Worm (Caenorhabditis elegans) whole organism, L2 larva: ENCODE measurements around the gene C07A9.10.

Experiments used
- C34F6.9 ChIP-seq: fragments of 150-350 bp; optimal IDR thresholded peaks from 2 replicates; lab custom pipeline; 2014; ENCODE audit warnings: missing biosample characterization, missing genetic modification characterization
- F13H6.1 ChIP-seq: sonication (generic microtip); optimal IDR thresholded peaks from 2 replicates; lab custom pipeline; 2016; ENCODE audit warnings: missing genetic modification characterization, missing compliant biosample characterization
- R02D3.7 ChIP-seq: fragments of 150-350 bp; optimal IDR thresholded peaks from 2 replicates; lab custom pipeline; 2014; ENCODE audit warnings: missing biosample characterization, missing genetic modification characterization
- aly-2 ChIP-seq: fragments of 150-350 bp; optimal IDR thresholded peaks from 2 replicates; lab custom pipeline; 2014; ENCODE audit warnings: missing biosample characterization, missing genetic modification characterization
- ama-1 ChIP-seq: fragments of 150-350 bp; optimal IDR thresholded peaks from 2 replicates; lab custom pipeline; 2018; ENCODE audit warnings: inconsistent platforms
- blmp-1 ChIP-seq: sonication (generic microtip); optimal IDR thresholded peaks from 2 replicates; lab custom pipeline; 2017; ENCODE audit warnings: missing genetic modification characterization, mild to moderate bottlenecking, missing compliant biosample characterization, antibody characterized with exemption, moderate library complexity; ENCODE audit not compliant: insufficient read depth
- ceh-16 ChIP-seq: fragments of 150-350 bp; optimal IDR thresholded peaks from 2 replicates; lab custom pipeline; 2014; ENCODE audit warnings: missing biosample characterization, missing genetic modification characterization
- crh-2 ChIP-seq: sonication (generic microtip); optimal IDR thresholded peaks from 2 replicates; lab custom pipeline; 2017; ENCODE audit warnings: missing biosample characterization, missing genetic modification characterization
- egl-27 ChIP-seq: sonication (generic microtip); optimal IDR thresholded peaks from 3 replicates; lab custom pipeline; 2017; ENCODE audit warnings: missing biosample characterization, missing genetic modification reagents, missing genetic modification characterization
- elt-1 ChIP-seq: fragments of 150-350 bp; optimal IDR thresholded peaks from 2 replicates; lab custom pipeline; 2014; ENCODE audit warnings: missing biosample characterization, missing genetic modification characterization
- fos-1 ChIP-seq: fragments of 150-350 bp; optimal IDR thresholded peaks from 2 replicates; lab custom pipeline; 2014; ENCODE audit warnings: missing biosample characterization, missing genetic modification characterization
- gmeb-1 ChIP-seq: fragments of 150-350 bp; optimal IDR thresholded peaks from 2 replicates; lab custom pipeline; 2014; ENCODE audit warnings: missing biosample characterization, missing genetic modification characterization
- lin-11 ChIP-seq: fragments of 150-350 bp; sonication (generic microtip); optimal IDR thresholded peaks from 2 replicates; lab custom pipeline; 2014; ENCODE audit warnings: missing biosample characterization, missing genetic modification characterization, inconsistent platforms, mixed read lengths
- lin-13 ChIP-seq: fragments of 150-350 bp; optimal IDR thresholded peaks from 2 replicates; lab custom pipeline; 2014; ENCODE audit warnings: missing biosample characterization, missing genetic modification reagents, missing genetic modification characterization
- lin-39 ChIP-seq: fragments of 150-350 bp; optimal IDR thresholded peaks from 2 replicates; lab custom pipeline; 2014; ENCODE audit warnings: missing biosample characterization, missing genetic modification reagents, missing genetic modification characterization
- lsy-2 ChIP-seq, 2 experiments: fragments of 150-350 bp in 1 of 2; sonication (generic microtip) in 1 of 2; optimal IDR thresholded peaks; 2 replicates each; lab custom pipeline; 2014 to 2017; ENCODE audit warnings: missing biosample characterization in 2 of 2, missing genetic modification characterization in 2 of 2
- mdl-1 ChIP-seq, 2 experiments: fragments of 150-350 bp in 1 of 2; sonication (generic microtip) in 1 of 2; optimal IDR thresholded peaks; 2 replicates each; lab custom pipeline; 2017; ENCODE audit warnings: missing biosample characterization in 2 of 2, missing genetic modification characterization in 2 of 2
- nhr-10 ChIP-seq: sonication (generic microtip); optimal IDR thresholded peaks from 2 replicates; lab custom pipeline; 2017; ENCODE audit warnings: missing biosample characterization, missing genetic modification characterization
- nhr-11 ChIP-seq: fragments of 150-350 bp; optimal IDR thresholded peaks from 2 replicates; lab custom pipeline; 2014; ENCODE audit warnings: missing biosample characterization, missing genetic modification characterization
- nhr-12 ChIP-seq: fragments of 150-350 bp; optimal IDR thresholded peaks from 2 replicates; lab custom pipeline; 2014; ENCODE audit warnings: missing biosample characterization, missing genetic modification characterization
- nhr-21 ChIP-seq: fragments of 150-350 bp; optimal IDR thresholded peaks from 2 replicates; lab custom pipeline; 2014; ENCODE audit warnings: missing biosample characterization, missing genetic modification characterization
- nhr-23 ChIP-seq: fragments of 150-350 bp; optimal IDR thresholded peaks from 2 replicates; lab custom pipeline; 2014; ENCODE audit warnings: missing biosample characterization, missing genetic modification reagents, missing genetic modification characterization
- nhr-237 ChIP-seq: fragments of 150-350 bp; optimal IDR thresholded peaks from 2 replicates; lab custom pipeline; 2014; ENCODE audit warnings: missing biosample characterization, missing genetic modification characterization
- nhr-6 ChIP-seq: fragments of 150-350 bp; optimal IDR thresholded peaks from 2 replicates; lab custom pipeline; 2014; ENCODE audit warnings: missing biosample characterization, missing genetic modification characterization
- nhr-77 ChIP-seq: fragments of 150-350 bp; optimal IDR thresholded peaks from 2 replicates; lab custom pipeline; 2014; ENCODE audit warnings: missing biosample characterization, missing genetic modification characterization
- peb-1 ChIP-seq: fragments of 150-350 bp; optimal IDR thresholded peaks from 2 replicates; lab custom pipeline; 2014; ENCODE audit warnings: missing biosample characterization, missing genetic modification characterization
- skn-1 ChIP-seq: sonication (generic microtip); optimal IDR thresholded peaks from 2 replicates; lab custom pipeline; 2017; ENCODE audit warnings: missing biosample characterization, missing genetic modification characterization
- sma-3 ChIP-seq: sonication (generic microtip); optimal IDR thresholded peaks from 2 replicates; lab custom pipeline; 2016; ENCODE audit warnings: missing genetic modification reagents, missing genetic modification characterization, missing compliant biosample characterization
- sma-9 ChIP-seq, 2 experiments: fragments of 150-350 bp in 1 of 2; sonication (generic microtip) in 1 of 2; optimal IDR thresholded peaks; 2 replicates each; lab custom pipeline; 2014 to 2016; ENCODE audit warnings: missing genetic modification characterization in 2 of 2, mild to moderate bottlenecking in 1 of 2, missing biosample characterization in 1 of 2, missing compliant biosample characterization in 1 of 2, missing genetic modification reagents in 1 of 2, moderate library complexity in 1 of 2
- snpc-4 ChIP-seq: fragments of 150-350 bp; optimal IDR thresholded peaks from 2 replicates; lab custom pipeline; 2014; ENCODE audit warnings: missing biosample characterization, missing genetic modification characterization
- unc-39 ChIP-seq: fragments of 150-350 bp; optimal IDR thresholded peaks from 2 replicates; lab custom pipeline; 2014; ENCODE audit warnings: missing biosample characterization, missing genetic modification characterization
- unc-55 ChIP-seq: fragments of 150-350 bp; sonication (generic microtip); optimal IDR thresholded peaks from 3 replicates; lab custom pipeline; 2014; ENCODE audit warnings: missing biosample characterization, missing genetic modification reagents, missing genetic modification characterization
- unc-62 ChIP-seq: fragments of 150-350 bp; optimal IDR thresholded peaks from 2 replicates; lab custom pipeline; 2014; ENCODE audit warnings: missing biosample characterization, missing genetic modification reagents, missing genetic modification characterization
- ztf-1 ChIP-seq: fragments of 200-800 bp; sonication (Bioruptor generic); conservative IDR thresholded peaks from 2 replicates; pipeline ENCODE4 v1.3.6; 2022; ENCODE audit warnings: missing genetic modification characterization, missing compliant biosample characterization

The C07A9.10 gene

ce11 chrIII:9697323-9697722 lies 11.5 kb upstream of the C07A9.10 start (continued):
- peak; percentile 55 for TF ChIP-seq sma-9 (GFP tag; optimal IDR thresholded peaks at IDR 0.05; lab: Kevin White, UChicago)
- TF ChIP-seq sma-9 (tag; optimal IDR thresholded peaks at IDR 0.05; lab: Kevin White, UChicago) = no peak
- TF ChIP-seq crh-2 = peak; percentile 70
- no peak for TF ChIP-seq ceh-16 (tag; lab: Kevin White, UChicago)
- TF ChIP-seq R02D3.7 (tag; lab: Kevin White, UChicago) = no peak
- no peak for TF ChIP-seq ztf-1 (GFP tag; lab: Robert Waterston, UW)

DNA sequence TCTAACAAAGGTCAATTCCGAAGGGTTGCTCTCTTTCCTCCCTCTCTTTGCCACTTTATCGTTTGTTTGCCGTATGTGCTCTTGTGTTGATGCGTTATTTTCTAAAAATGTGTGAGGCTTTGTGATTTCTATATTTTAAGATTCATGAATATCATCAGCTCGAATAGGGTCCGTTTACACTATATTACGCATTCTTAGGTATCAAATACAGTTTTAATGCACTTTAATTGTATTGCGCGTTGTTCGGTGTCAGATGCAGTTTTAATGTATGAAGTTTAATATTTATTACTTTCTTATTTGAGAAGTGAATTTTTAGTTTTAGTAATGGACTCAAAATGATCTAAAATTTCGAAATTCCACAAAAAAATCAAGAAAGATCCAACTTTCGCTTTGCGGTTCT lies 10.6 kb upstream of the C07A9.10 start, which contains the start of gene bud-31:
Gene bud-31 (minus strand): TSS at position 101 of the 400 bp plus-strand sequence.
- TF ChIP-seq snpc-4 (tag; lab: Kevin White, UChicago) (no peak), lin-39 (tag; lab: Kevin White, UChicago) (no peak), gmeb-1 (no peak), lin-13 (GFP tag; lab: Kevin White, UChicago) (no peak)

DNA sequence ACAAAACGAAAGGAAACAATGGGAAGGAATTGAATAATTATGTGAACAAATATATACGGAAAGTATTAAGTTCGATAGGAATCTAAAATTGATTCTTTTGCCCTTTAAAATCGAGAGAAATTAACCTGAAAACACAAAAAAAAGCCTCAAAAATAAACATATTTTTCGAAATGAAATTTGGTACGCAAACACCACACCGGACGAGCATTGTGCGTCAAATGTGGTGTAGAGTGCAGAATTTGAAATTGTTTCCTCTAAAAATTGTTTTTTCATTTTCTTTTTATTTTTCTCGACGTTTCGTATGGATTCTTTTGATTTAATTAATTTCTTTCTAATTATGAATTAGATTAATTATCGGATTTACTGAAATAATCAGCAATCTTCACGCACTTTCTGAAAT lies 9.5 kb upstream of the C07A9.10 start:
- TF ChIP-seq nhr-23 (tag; lab: Kevin White, UChicago) (no peak), ama-1 (no peak), nhr-237 (tag; lab: Kevin White, UChicago) (no peak), F13H6.1 (tag; lab: Kevin White, UChicago) (no peak), snpc-4 (tag; lab: Kevin White, UChicago) (no peak), lsy-2 (tag; optimal IDR thresholded peaks at IDR 0.05; lab: Kevin White, UChicago) (peak in 1 of 2 experiments; percentile 55), fos-1 (no peak), nhr-12 (no peak), nhr-6 (tag; lab: Kevin White, UChicago) (no peak), nhr-21 (tag; lab: Kevin White, UChicago) (no peak), R02D3.7 (tag; lab: Kevin White, UChicago) (no peak), skn-1 (tag; lab: Kevin White, UChicago) (no peak), unc-55 (GFP tag; lab: Kevin White, UChicago) (peak; percentile 65), unc-39 (tag; lab: Kevin White, UChicago) (no peak), nhr-77 (tag; lab: Kevin White, UChicago) (no peak), C34F6.9 (tag; lab: Kevin White, UChicago) (peak; percentile 59), blmp-1 (no peak), nhr-10 (no peak), unc-62 (GFP tag; lab: Kevin White, UChicago) (no peak), aly-2 (tag; lab: Kevin White, UChicago) (no peak), elt-1 (tag; lab: Kevin White, UChicago) (no peak), gmeb-1 (peak; percentile 21), egl-27 (tag; lab: Kevin White, UChicago) (no peak)

- TF ChIP-seq lin-39 (tag; lab: Kevin White, UChicago) (no peak), crh-2 (no peak), lsy-2 (tag; optimal IDR thresholded peaks at IDR 0.05; lab: Kevin White, UChicago) (no peak), lin-11 (tag; lab: Kevin White, UChicago) (no peak), nhr-21 (tag; lab: Kevin White, UChicago) (no peak), ama-1 (no peak), unc-62 (GFP tag; lab: Kevin White, UChicago) (no peak)
- TF ChIP-seq, all 48 proteins: peak for 0
These were observed 8.6 kb upstream of the C07A9.10 start, which contains the start of gene set-3 for ce11 chrIII:9694474-9694873. TSS of gene set-3 (minus strand) at chrIII:9694574.

- TF ChIP-seq R02D3.7 (tag; lab: Kevin White, UChicago) (no peak), F13H6.1 (tag; lab: Kevin White, UChicago) (no peak), sma-3 (GFP tag; lab: Kevin White, UChicago) (no peak), unc-62 (GFP tag; lab: Kevin White, UChicago) (no peak), crh-2 (no peak), mdl-1 (tag; optimal IDR thresholded peaks at IDR 0.05; lab: Kevin White, UChicago) (no peak), nhr-11 (tag; lab: Kevin White, UChicago) (no peak), egl-27 (tag; lab: Kevin White, UChicago) (no peak), peb-1 (tag; lab: Kevin White, UChicago) (no peak), nhr-21 (tag; lab: Kevin White, UChicago) (no peak)
These were observed 4.2 kb upstream of the C07A9.10 start, which contains the start of gene best-5 for ce11 chrIII:9690044-9690443. TSS of gene best-5 (minus strand) at chrIII:9690253.
